Fruit fly (Drosophila melanogaster): ENCODE results near the gene CG13895.

DNA sequence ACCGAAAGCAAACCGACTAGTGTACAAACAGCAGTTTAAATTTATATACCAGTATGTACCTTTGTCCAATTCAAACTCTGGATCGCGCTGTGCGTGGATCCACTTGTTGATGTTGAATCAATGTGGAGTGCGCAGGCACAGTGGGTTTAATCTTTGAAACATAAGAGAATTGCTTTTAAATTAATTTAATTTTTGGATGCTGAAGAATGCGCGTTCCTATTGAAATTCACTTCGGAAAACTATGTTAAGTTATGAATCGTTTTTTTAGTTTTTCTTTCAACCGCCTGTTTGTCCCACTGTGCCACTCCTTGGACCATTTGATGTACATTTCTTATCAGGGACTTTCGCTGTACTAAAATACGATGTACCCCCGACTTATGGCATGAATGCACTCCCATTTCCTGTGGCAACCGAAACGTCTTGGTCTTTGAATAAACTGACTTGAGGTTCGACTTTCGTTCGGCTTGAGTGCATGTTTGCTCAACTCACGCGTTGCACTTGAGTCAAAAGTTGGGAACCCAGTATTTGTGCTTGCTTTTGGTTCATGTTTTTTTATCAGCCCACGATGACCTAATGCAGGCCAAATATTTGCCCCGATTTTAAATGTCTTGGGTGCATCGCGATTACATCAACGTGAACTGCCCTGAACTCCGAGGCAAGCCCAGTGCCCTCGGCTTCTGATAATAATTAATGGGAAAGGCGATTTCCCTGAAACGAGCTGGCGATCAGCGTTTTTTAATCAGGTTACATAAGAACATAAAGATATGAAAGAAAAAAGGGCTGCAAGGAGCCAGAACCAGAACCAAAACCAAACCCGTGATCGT lies 16.7 kb upstream of the CG13895 start:
- TF ChIP-seq CG15696 (tag; optimal IDR thresholded peaks at IDR 0.05), result peak; percentile 98
- no peak for TF ChIP-seq CG34224 (GFP tag; IDR thresholded peaks at IDR 0.05; ENCODE audit: partially characterized antibody)
- peak; percentile 77 for TF ChIP-seq CG30020 (tag; optimal IDR thresholded peaks at IDR 0.05)
- TF ChIP-seq CoRest (tag; optimal IDR thresholded peaks at IDR 0.05), result peak; percentile 91
- TF ChIP-seq Sox102F (GFP tag; optimal IDR thresholded peaks at IDR 0.05), result peak; percentile 91

Data from whole organism, embryonic.